Fruit fly (Drosophila melanogaster) whole organism, embryonic: ENCODE measurements around the gene CG9568.

ENCODE experiments used
- CG11456 ChIP-seq: fragments of 200-800 bp; sonication (Bioruptor generic); IDR thresholded peaks from 3 replicates; pipeline ENCODE4 v1.3.6; 2022; ENCODE audit warnings: missing biosample characterization, missing genetic modification characterization
- CG12155 ChIP-seq: fragments of 200-800 bp; sonication (Bioruptor generic); optimal IDR thresholded peaks from 3 replicates; lab custom pipeline; 2016; ENCODE audit warnings: missing biosample characterization, missing genetic modification characterization
- CG13296 ChIP-seq: fragments of 200-800 bp; sonication (Bioruptor generic); optimal IDR thresholded peaks from 3 replicates; lab custom pipeline; 2018; ENCODE audit warnings: missing biosample characterization, mild to moderate bottlenecking, missing genetic modification characterization
- CG13894 ChIP-seq: fragments of 200-800 bp; sonication (Bioruptor generic); optimal IDR thresholded peaks from 3 replicates; lab custom pipeline; 2018; ENCODE audit warnings: missing biosample characterization, mild to moderate bottlenecking, missing genetic modification characterization, moderate library complexity
- CG15479 ChIP-seq: fragments of 200-800 bp; sonication (Bioruptor generic); optimal IDR thresholded peaks from 3 replicates; lab custom pipeline; 2019; ENCODE audit warnings: missing biosample characterization, mild to moderate bottlenecking, missing genetic modification characterization, moderate library complexity
- Dbx ChIP-seq: fragments of 200-800 bp; sonication (Bioruptor generic); IDR thresholded peaks from 3 replicates; pipeline ENCODE4 v1.3.6; 2022; ENCODE audit warnings: missing biosample characterization, missing genetic modification characterization
- esg ChIP-seq: fragments of 200-800 bp; sonication (Bioruptor generic); conservative IDR thresholded peaks from 2 replicates; pipeline ENCODE4 v1.3.6; 2022; ENCODE audit warnings: missing biosample characterization, missing genetic modification characterization
- gt ChIP-seq: fragments of 200-800 bp; sonication (Bioruptor generic); IDR thresholded peaks from 2 replicates; pipeline ENCODE4 v1.3.6; 2022; ENCODE audit warnings: missing biosample characterization, missing genetic modification characterization
- h ChIP-seq: fragments of >200 bp; optimal IDR thresholded peaks from 2 replicates; lab custom pipeline; 2017
- salm ChIP-seq: fragments of 200-800 bp; sonication (Bioruptor generic); optimal IDR thresholded peaks from 2 replicates; lab custom pipeline; 2018; ENCODE audit warnings: missing biosample characterization, mild to moderate bottlenecking, missing genetic modification characterization

DNA sequence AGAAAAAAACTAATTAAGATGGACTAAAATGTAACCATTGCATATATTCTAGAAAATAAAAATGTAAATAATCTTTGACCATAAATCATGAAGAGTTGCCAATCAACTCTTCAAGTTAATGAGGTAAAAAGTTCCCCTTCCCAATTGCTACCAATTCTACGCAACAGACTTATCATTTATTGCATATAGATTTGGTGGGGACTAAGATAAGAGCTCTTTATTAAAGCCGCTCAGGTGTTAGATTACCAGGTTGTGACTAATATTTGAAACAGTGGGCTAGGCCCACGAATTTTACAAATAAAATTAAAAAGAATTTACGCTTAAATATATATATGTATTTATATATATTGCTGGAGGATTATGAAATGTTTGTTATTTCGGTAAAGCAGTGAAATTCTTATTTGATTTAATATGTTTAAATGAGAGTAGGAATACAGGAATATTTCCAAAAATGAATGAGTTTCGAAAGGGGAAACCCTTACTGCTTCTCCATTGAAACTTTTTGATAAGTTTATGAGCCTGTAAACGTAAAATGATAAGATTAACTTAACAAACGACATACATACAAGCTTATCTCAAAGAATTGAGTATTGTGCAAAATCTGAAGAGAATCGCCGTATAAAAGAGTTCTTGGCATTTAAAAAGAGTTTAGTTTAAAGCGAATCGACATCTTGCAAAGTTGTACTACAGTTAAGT, 1.3 kb downstream of the CG9568 start, which contains the start of gene CG13102:
- TF ChIP-seq CG13894 (tag; lab: Kevin White, UChicago) (no peak), h (lab: Kevin White, UChicago) (no peak), CG15479 (no peak), CG12155 (GFP tag; lab: Kevin White, UChicago) (no peak), salm (tag; lab: Kevin White, UChicago) (no peak), gt (GFP tag; lab: Robert Waterston, UW) (no peak), esg (GFP tag; lab: Robert Waterston, UW) (no peak), CG13296 (GFP tag; lab: Kevin White, UChicago) (no peak), Dbx (no peak), CG11456 (GFP tag; lab: Robert Waterston, UW) (no peak)
